Worm (Caenorhabditis elegans): Measurements from ENCODE around the gene srh-47.

DNA sequence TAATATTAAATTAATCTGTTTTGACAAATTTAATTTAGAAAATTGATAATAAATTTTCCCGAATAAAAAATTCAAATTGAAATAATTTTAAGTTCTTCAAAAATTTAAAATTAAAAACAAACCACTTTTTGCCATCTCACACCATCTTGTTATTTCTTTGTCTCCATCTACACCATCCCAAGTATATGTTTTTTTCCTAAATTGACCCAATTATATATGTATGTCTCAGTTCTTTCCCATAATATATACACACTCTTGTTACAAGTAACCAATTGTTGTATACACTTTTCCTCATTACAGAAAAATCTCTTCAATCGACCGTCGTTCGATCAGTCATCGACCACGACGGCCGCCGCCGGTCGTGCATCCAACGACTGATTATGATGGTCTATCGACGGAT is 18.2 kb downstream of the srh-47 start, which contains the start of gene gly-20:
- no peak for TF ChIP-seq him-1 (tag; optimal IDR thresholded peaks at IDR 0.05)
- TF ChIP-seq W03F9.2 (tag; optimal IDR thresholded peaks at IDR 0.05): no peak
